Fruit fly (Drosophila melanogaster): Measurements from ENCODE around the gene DCTN1-p150.

DCTN1-p150 gene

DNA sequence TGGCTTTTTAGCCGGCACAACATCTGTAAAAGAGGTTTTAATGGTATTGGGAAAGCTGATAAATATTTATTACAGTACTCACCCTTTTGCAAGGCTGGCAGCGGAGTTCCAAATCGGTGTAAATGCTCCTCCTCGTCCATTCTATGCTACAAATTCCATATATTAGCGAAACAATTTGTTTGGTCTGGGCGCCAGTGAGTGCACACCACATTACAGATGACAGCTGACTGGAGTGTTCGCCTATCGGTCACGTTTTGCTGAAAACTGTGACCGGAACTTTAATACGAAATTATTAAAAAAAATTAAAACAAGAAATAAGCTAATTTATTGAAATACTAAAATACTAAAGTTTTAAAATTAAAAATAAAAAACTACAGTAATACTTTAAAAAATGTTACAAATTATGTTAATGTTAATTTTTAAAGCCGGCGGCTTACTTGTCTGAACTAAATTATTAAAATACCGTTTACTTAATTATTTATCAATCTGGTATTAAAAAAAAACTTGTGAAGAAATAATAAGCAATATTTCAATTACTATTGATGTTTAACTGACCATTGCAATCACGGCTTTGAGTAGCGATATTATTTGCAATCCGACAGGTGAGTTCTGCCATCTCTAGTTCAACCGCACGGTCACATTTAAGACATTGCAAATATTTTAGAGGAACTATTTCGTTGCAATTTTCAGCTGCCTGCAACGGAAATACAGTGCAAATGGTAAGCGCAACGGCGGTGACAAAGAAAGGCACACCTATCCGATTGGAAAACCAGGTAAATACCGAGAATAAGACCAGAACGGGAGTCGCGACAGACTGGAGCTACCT lies at the start of gene DCTN1-p150, which contains the start of gene CG8833:
DCTN1-p150 (plus strand) TSS at position 619 of the 826 bp plus-strand sequence.
CG8833 (minus strand) TSS at position 232 of the 826 bp plus-strand sequence.
- TF ChIP-seq pan (optimal IDR thresholded peaks at IDR 0.05) (no peak), usp (GFP tag; optimal IDR thresholded peaks at IDR 0.05) (no peak), CG8478 (optimal IDR thresholded peaks at IDR 0.05) (no peak), Dll (optimal IDR thresholded peaks at IDR 0.05) (no peak), EcR (GFP tag; optimal IDR thresholded peaks at IDR 0.05) (no peak), psq (optimal IDR thresholded peaks at IDR 0.05) (no peak)

DNA sequence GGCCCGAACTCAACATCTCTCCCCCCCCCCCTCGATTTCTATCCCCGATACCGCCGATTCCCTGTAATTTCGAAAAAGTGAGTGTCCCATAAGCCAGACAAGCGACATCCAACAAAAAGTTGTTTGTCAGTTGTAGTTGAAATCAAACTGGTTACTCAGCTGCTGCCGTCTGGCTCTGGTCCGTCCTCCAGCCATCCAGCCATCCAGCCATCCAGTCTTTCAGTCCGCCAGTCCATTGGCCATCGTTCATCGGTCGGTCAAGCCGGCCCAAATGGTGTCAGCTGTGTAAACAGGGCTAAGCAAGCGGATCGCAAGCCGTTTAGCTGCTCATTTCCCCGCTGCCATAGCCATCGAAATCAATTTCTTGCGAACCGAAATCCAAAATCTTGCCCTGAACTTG lies 47.6 kb upstream of the DCTN1-p150 start:
- no peak for TF ChIP-seq EcR (GFP tag; optimal IDR thresholded peaks at IDR 0.05)
- TF ChIP-seq CG8478 (optimal IDR thresholded peaks at IDR 0.05): no peak
- no peak for TF ChIP-seq psq (optimal IDR thresholded peaks at IDR 0.05)
- no peak for TF ChIP-seq pan (optimal IDR thresholded peaks at IDR 0.05)
- no peak for TF ChIP-seq Dll (optimal IDR thresholded peaks at IDR 0.05)
- no peak for TF ChIP-seq usp (GFP tag; optimal IDR thresholded peaks at IDR 0.05)

DNA sequence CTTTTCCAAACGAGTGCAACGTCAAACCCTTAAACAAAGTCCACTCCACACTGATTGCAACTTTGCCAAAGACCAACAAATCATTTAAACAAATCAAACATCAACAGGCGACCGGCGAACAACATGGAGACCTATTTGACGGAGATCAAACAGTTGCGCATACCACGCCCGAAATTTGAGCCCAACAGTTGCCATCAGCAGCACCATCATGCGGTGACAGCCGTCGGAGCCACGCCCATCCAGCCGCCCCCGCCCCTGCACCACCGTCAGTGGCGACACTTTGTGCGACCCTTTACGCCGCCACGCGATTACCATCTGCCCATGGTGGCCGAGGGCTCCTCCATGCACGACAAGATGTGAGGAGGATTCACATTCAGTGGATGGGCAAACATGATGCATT lies 46.7 kb upstream of the DCTN1-p150 start:
- no peak for TF ChIP-seq Dll (optimal IDR thresholded peaks at IDR 0.05)
- no peak for TF ChIP-seq usp (GFP tag; optimal IDR thresholded peaks at IDR 0.05)

DNA sequence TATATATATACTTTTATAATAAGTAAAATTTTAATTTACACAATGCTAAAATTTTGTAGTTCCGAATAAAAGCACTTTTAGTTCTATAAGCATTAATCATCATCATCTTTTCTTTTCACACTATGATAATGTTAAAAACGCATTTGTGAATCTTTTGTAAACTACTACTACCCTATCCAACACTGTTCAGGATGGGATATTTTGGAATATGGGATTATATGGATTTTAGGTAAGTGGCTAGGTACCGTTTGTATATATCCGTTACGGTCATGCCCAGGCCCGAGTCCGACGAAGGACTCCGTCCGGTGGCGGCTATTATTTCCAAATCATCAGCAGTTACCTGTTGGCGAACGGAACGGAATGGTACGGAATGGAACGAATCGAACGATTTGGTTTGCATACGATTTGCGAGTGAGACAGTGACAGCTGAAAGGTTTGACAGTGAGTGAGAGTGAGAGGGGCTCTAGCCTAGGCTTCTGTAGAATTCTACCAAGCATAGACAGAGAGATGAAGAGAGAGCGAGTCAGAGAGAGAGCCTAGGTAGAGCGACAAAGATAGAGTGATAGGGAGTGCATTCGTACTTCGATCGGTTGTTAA lies 44.6 kb upstream of the DCTN1-p150 start:
- no peak for TF ChIP-seq CG8478 (optimal IDR thresholded peaks at IDR 0.05)

DNA sequence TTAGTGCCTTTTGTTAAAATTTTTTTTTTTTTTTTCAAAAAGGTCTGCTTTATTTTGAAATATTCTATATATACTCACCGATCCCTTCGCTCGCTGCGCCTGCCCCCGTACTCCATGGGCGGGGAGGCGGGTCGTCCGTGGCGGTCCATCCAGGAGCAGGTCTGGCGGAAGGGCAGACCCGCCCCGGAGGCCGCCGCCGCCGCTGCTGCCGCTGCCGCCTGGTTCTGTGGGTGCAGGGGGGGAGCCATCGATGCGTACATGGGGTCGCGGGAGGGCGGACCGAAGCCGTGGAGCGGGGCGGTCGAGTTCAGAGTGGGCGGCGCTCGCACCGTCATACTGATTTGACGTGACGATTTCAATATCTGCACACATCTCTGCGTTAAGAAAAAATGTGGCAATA lies 42.1 kb upstream of the DCTN1-p150 start:
- TF ChIP-seq pan (optimal IDR thresholded peaks at IDR 0.05): no peak
- no peak for TF ChIP-seq EcR (GFP tag; optimal IDR thresholded peaks at IDR 0.05)
- no peak for TF ChIP-seq psq (optimal IDR thresholded peaks at IDR 0.05)
- no peak for TF ChIP-seq Dll (optimal IDR thresholded peaks at IDR 0.05)
- no peak for TF ChIP-seq usp (GFP tag; optimal IDR thresholded peaks at IDR 0.05)
- no peak for TF ChIP-seq CG8478 (optimal IDR thresholded peaks at IDR 0.05)

DNA sequence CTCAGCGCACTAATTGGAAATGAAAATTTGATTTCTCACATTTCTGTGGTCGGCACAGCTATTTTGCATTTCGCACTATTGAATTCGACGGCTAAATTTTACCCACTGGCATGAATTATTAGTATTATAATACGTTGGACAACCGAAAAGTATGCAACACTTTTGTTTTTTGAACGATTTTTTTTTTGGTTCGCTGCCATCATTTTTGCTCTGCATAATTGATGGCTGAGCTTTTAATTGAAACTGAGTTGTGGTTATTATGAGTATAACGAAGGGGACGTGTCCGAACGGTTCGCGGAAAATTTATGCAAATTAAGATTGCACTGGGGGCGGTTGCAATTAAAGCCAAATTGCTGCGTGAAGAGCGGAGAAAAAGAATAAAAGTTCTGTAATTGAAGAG lies 28.6 kb upstream of the DCTN1-p150 start:
- TF ChIP-seq CG8478 (optimal IDR thresholded peaks at IDR 0.05) (no peak), psq (optimal IDR thresholded peaks at IDR 0.05) (no peak), Dll (optimal IDR thresholded peaks at IDR 0.05) (no peak), EcR (GFP tag; optimal IDR thresholded peaks at IDR 0.05) (no peak), usp (GFP tag; optimal IDR thresholded peaks at IDR 0.05) (no peak), pan (optimal IDR thresholded peaks at IDR 0.05) (no peak)

DNA sequence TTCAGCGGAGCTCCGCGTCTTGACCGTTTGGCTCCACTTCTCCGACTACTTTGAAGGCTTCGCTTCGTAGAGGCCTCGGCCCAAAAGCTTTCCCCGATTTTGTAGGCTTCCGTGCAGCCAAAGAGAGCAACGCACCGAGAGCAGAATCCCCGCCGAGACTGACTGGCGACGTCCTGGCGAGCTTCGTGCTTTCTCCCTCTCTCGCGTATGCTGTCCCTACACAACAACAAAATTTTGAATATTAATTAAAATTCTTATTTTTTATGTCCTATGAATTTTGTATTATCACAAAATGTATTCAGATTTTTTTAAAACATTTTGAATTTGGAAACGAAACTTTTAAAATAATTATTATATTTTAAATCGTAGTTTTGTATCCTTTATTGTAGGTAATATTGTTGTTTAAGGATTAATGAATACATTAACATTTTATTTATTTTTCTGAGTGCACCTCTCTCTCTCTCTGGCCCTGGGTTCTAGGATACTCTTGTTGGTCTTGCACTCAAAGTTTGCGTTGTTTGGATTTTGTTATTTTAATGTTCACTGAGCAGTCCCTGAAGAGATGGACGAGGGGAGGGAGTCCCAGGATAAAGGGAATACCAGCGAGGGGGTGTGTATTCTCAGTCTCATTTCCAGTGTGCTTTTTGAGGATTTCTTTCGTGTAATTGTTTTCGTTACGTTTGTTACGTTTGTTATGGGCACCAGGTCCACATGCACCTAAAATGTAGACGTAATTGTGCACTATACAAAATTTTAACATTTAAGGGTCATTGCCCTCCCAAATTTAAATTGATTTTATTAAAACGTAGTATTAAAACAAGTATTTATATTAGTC lies 25.8 kb upstream of the DCTN1-p150 start, which contains the start of gene dysc:
dysc (minus strand) TSS at position 51 of the 835 bp plus-strand sequence.
- TF ChIP-seq usp (GFP tag; optimal IDR thresholded peaks at IDR 0.05) (no peak), pan (optimal IDR thresholded peaks at IDR 0.05) (no peak), Dll (optimal IDR thresholded peaks at IDR 0.05) (no peak), EcR (GFP tag; optimal IDR thresholded peaks at IDR 0.05) (no peak), psq (optimal IDR thresholded peaks at IDR 0.05) (no peak), CG8478 (optimal IDR thresholded peaks at IDR 0.05) (no peak)

DNA sequence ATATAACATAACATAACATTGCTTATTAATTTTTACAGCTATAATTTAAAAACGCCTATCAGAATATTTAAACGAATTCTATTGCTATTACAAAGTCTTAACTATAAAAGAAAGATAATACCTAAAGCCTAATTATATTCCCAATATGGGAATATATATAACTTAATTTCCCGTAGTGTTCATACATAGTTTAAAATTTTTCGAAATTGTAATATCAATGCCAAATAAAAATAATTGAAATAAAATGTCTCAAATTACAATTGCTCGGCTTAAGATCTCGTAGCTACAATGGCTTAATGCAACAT lies 25.2 kb upstream of the DCTN1-p150 start:
- TF ChIP-seq EcR (GFP tag; optimal IDR thresholded peaks at IDR 0.05) (no peak), pan (optimal IDR thresholded peaks at IDR 0.05) (no peak), Dll (optimal IDR thresholded peaks at IDR 0.05) (no peak), psq (optimal IDR thresholded peaks at IDR 0.05) (no peak), CG8478 (optimal IDR thresholded peaks at IDR 0.05) (no peak), usp (GFP tag; optimal IDR thresholded peaks at IDR 0.05) (no peak)

DNA sequence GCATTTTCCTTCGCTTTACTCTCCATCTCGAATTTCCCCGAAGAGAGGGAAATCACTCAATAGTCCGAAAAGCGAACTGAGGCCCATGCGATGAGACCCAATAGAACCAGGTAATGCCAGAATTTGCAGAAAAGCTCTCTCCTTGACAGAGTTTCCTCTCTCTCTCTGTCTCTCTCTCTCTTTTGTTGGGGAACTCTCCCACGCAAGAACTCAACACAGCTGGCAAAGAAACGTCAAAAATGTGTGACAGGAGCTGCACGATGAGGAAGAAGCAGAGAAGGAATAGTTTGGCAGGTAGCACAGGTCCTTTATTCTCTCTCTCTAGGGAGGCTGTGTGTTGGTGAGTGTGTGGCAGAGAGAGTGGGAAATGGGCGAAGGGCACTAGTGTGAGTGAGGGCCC lies 24.8 kb upstream of the DCTN1-p150 start:
- no peak for TF ChIP-seq psq (optimal IDR thresholded peaks at IDR 0.05)
- no peak for TF ChIP-seq pan (optimal IDR thresholded peaks at IDR 0.05)

DNA sequence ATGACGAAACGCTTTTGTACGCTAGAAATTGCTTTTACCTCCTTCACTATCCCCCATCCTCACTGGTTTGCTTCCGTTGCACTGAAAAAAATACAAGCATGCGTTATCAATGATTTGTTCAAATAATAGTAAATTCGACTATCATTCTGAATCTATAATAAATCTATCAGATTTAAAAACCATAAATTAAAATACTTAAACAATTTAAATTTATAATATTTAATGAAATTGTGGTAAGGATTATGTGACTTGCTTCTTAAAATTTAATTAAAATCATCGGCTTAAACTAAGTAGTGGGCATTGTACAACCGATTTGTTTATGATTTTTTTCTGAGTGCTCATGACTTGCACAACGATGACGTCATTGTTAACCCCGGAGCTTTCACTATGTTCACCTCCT lies 23.7 kb upstream of the DCTN1-p150 start:
- no peak for TF ChIP-seq pan (optimal IDR thresholded peaks at IDR 0.05)
- no peak for TF ChIP-seq Dll (optimal IDR thresholded peaks at IDR 0.05)
- no peak for TF ChIP-seq usp (GFP tag; optimal IDR thresholded peaks at IDR 0.05)
- TF ChIP-seq CG8478 (optimal IDR thresholded peaks at IDR 0.05): no peak
- no peak for TF ChIP-seq EcR (GFP tag; optimal IDR thresholded peaks at IDR 0.05)
- no peak for TF ChIP-seq psq (optimal IDR thresholded peaks at IDR 0.05)

DNA sequence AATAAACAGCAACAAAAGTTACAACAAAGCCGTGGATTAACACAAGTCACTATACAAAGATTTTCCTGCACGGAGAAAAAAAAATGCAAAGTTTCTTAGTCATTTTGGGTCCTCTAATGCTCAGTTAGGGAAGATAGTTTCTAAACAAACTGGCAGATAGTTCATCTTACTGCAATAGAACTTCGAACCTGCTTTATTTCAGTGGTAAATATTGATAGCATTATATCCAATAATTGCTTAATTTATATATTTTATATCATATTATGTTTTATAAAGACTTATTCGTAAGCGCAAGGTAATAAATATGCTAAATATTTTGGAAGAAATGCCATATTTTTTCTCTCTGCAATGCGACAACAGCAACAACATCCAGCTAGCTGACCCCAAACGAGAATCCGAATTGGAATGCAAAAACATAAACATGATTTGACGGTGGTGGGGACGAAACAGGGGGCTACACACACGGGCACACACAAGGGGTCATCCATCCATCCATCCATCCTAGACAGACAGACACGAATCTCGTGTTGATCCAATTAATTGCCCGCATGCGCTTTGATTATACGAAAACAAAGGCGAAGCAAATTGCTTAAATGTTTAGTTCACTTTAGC lies 17.4 kb upstream of the DCTN1-p150 start:
- TF ChIP-seq Dll (optimal IDR thresholded peaks at IDR 0.05) (no peak), EcR (GFP tag; optimal IDR thresholded peaks at IDR 0.05) (no peak), psq (optimal IDR thresholded peaks at IDR 0.05) (no peak), usp (GFP tag; optimal IDR thresholded peaks at IDR 0.05) (no peak), pan (optimal IDR thresholded peaks at IDR 0.05) (no peak), CG8478 (optimal IDR thresholded peaks at IDR 0.05) (no peak)

DNA sequence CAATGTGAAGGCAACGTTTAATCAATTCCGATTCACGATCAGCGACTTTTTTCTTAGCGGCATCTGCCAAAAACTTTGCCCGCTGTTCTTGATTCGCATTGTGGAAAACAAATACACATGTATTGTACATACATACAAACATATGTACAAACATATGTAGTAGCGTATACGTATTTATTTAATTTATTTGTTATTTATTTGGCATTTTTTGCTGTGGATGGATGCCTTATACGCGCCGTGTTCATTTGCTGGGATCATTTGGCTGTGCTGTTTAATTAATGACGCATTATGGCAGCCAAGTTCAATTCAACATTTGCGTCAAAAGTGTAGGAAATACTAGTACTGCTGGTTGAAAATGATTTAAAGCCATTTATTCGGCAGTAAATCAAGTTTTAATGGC lies 16.4 kb upstream of the DCTN1-p150 start:
- TF ChIP-seq Dll (optimal IDR thresholded peaks at IDR 0.05) (no peak), EcR (GFP tag; optimal IDR thresholded peaks at IDR 0.05) (no peak), pan (optimal IDR thresholded peaks at IDR 0.05) (no peak), CG8478 (optimal IDR thresholded peaks at IDR 0.05) (no peak), usp (GFP tag; optimal IDR thresholded peaks at IDR 0.05) (no peak), psq (optimal IDR thresholded peaks at IDR 0.05) (no peak)
